Worm (Caenorhabditis elegans): ENCODE results near the gene ogr-2.

ce11 chrII:10067817-10068216, 26.9 kb downstream of the ogr-2 start, which contains the start of gene die-1:
- no peak for TF ChIP-seq nhr-12 (tag; optimal IDR thresholded peaks at IDR 0.05)
- no peak for TF ChIP-seq ZK546.5 (tag; optimal IDR thresholded peaks at IDR 0.05)
- TF ChIP-seq ztf-4 (tag; optimal IDR thresholded peaks at IDR 0.05), result no peak
- no peak for TF ChIP-seq nhr-237 (tag; optimal IDR thresholded peaks at IDR 0.05)
- no peak for TF ChIP-seq lin-15B (tag; optimal IDR thresholded peaks at IDR 0.05)
- TF ChIP-seq nhr-67 (tag; optimal IDR thresholded peaks at IDR 0.05), result no peak
- no peak for TF ChIP-seq lin-39 (tag; optimal IDR thresholded peaks at IDR 0.05)
- TF ChIP-seq nfya-1 (tag; optimal IDR thresholded peaks at IDR 0.05; ENCODE audit: insufficient read depth), result no peak
- TF ChIP-seq zag-1 (tag; optimal IDR thresholded peaks at IDR 0.05), result no peak
- TF ChIP-seq ceh-82 (tag; optimal IDR thresholded peaks at IDR 0.05), result no peak
- TF ChIP-seq hmg-11 (tag; optimal IDR thresholded peaks at IDR 0.05), result no peak
- no peak for TF ChIP-seq snpc-4 (tag; optimal IDR thresholded peaks at IDR 0.05)
- no peak for TF ChIP-seq nhr-11 (tag; optimal IDR thresholded peaks at IDR 0.05)
